Worm (Caenorhabditis elegans): ENCODE data around the gene C54D10.5.

The C54D10.5 gene

DNA sequence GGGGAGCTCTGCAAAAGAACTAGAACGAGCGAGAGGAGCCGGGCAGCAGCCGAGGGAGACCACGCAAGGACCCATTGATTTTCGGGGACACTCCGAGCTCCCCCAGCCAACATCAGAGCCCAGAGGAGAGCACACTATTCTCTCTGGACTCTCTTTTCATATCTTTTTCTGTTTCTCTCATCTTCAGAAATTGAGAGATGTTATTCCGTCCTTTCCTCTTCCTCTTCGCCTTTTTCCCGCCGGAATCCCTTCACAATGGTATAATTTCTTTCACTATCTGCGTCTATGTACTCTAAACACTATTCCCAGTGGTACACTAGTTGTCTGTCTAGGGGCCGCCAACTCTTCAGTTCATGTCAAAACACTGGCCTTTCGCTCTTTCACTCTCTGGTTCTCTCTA is 36.3 kb downstream of the C54D10.5 start (continued):
- peak; percentile 49 for TF ChIP-seq nhr-11 (tag; optimal IDR thresholded peaks at IDR 0.05)
- peak; percentile 64 for TF ChIP-seq C16A3.4 (tag; optimal IDR thresholded peaks at IDR 0.05)
- TF ChIP-seq ztf-11 (tag; optimal IDR thresholded peaks at IDR 0.05), result no peak
- TF ChIP-seq elt-2 (tag; optimal IDR thresholded peaks at IDR 0.05), result no peak
- peak; percentile 76 for TF ChIP-seq dsc-1 (tag; optimal IDR thresholded peaks at IDR 0.05)
- peak; percentile 42 for TF ChIP-seq unc-130 (tag; optimal IDR thresholded peaks at IDR 0.05)
- TF ChIP-seq ztf-4 (tag; optimal IDR thresholded peaks at IDR 0.05), result peak; percentile 76
- TF ChIP-seq pag-3 (tag; optimal IDR thresholded peaks at IDR 0.05; ENCODE audit: borderline replicate concordance, insufficient read depth), result no peak
- no peak for TF ChIP-seq aha-1 (tag; optimal IDR thresholded peaks at IDR 0.05)
- peak; percentile 36 for TF ChIP-seq jun-1 (tag; optimal IDR thresholded peaks at IDR 0.05)
- no peak for TF ChIP-seq alr-1 (tag; optimal IDR thresholded peaks at IDR 0.05; ENCODE audit: borderline replicate concordance)
- peak; percentile 35 for TF ChIP-seq nhr-237 (tag; optimal IDR thresholded peaks at IDR 0.05)
- peak; percentile 99 for TF ChIP-seq lin-14 (GFP tag; optimal IDR thresholded peaks at IDR 0.05)
- TF ChIP-seq nhr-85 (tag), result peak; percentile 85
- TF ChIP-seq xbp-1 (tag; optimal IDR thresholded peaks at IDR 0.05), result peak; percentile 76
- peak in 1 of 2 experiments; percentile 76 for TF ChIP-seq mdl-1 (tag; optimal IDR thresholded peaks at IDR 0.05)
- peak; percentile 92 for TF ChIP-seq swsn-7 (tag; optimal IDR thresholded peaks at IDR 0.05)
- TF ChIP-seq Y116A8C.19 (tag; optimal IDR thresholded peaks at IDR 0.05; ENCODE audit: borderline replicate concordance), result no peak
- TF ChIP-seq ceh-8 (GFP tag; optimal IDR thresholded peaks at IDR 0.05), result peak; percentile 65
- peak; percentile 91 for TF ChIP-seq snu-23 (GFP tag; optimal IDR thresholded peaks at IDR 0.05)
- TF ChIP-seq nhr-90 (tag; optimal IDR thresholded peaks at IDR 0.05; ENCODE audit: poor library complexity), result peak; percentile 55
- peak; percentile 88 for TF ChIP-seq nhr-47 (tag; optimal IDR thresholded peaks at IDR 0.05)
- no peak for TF ChIP-seq ceh-90 (tag; optimal IDR thresholded peaks at IDR 0.05)
- TF ChIP-seq elt-3 (tag; optimal IDR thresholded peaks at IDR 0.05), result peak in 1 of 6 experiments; percentile 27
- peak; percentile 68 for TF ChIP-seq ceh-63 (GFP tag; optimal IDR thresholded peaks at IDR 0.05)
- peak; percentile 62 for TF ChIP-seq rnt-1 (tag; optimal IDR thresholded peaks at IDR 0.05)
- peak; percentile 80 for TF ChIP-seq blmp-1 (tag; optimal IDR thresholded peaks at IDR 0.05)
- 0 out of 2 replicates have a peak, but pooled peaks have one; percentile 27 for TF ChIP-seq grh-1 (GFP tag; IDR thresholded peaks at IDR 0.05)
- TF ChIP-seq mep-1 (tag; optimal IDR thresholded peaks at IDR 0.05), result peak; percentile 77
- TF ChIP-seq lin-13 (GFP tag; optimal IDR thresholded peaks at IDR 0.05), result peak; percentile 51
- TF ChIP-seq unc-86 (tag; optimal IDR thresholded peaks at IDR 0.05), result peak; percentile 88

DNA sequence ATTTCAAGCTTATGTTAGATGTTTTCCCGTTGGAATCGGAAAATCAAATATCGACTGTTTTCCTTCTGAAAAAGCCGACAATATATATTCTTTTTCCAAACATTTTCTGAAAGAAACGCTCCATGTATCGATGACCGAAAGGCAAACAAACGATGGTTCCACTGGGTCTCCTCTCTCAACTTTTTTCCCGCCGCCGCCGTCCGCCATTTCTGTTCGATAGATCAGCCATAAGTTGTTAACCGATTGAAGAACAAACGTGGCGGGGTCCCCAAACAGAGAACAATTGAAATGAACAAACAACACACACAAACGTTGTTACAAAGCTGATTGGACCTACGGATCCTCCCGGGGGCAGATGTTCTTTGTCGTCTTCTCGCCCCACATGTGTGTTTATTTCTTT is 37.5 kb downstream of the C54D10.5 start:
- TF ChIP-seq mep-1 (tag; optimal IDR thresholded peaks at IDR 0.05) (no peak), vab-15 (tag; optimal IDR thresholded peaks at IDR 0.05) (no peak), fos-1 (tag; optimal IDR thresholded peaks at IDR 0.05) (no peak), alr-1 (tag; optimal IDR thresholded peaks at IDR 0.05; ENCODE audit: borderline replicate concordance) (no peak), lin-14 (GFP tag; optimal IDR thresholded peaks at IDR 0.05) (peak; percentile 20)

ce11 chrV:12467755-12468154 is 38.6 kb downstream of the C54D10.5 start:
- TF ChIP-seq nhr-20 (tag; optimal IDR thresholded peaks at IDR 0.05) (peak; percentile 8), pqm-1 (tag; optimal IDR thresholded peaks at IDR 0.05) (peak; percentile 29), C16A3.4 (tag; optimal IDR thresholded peaks at IDR 0.05) (no peak), elt-2 (tag; optimal IDR thresholded peaks at IDR 0.05) (peak; percentile 67), nhr-85 (tag) (no peak), alr-1 (tag; optimal IDR thresholded peaks at IDR 0.05; ENCODE audit: borderline replicate concordance) (no peak), nhr-19 (GFP tag; conservative IDR thresholded peaks at IDR 0.05) (no peak), aly-2 (tag; optimal IDR thresholded peaks at IDR 0.05) (no peak), ceh-90 (tag; optimal IDR thresholded peaks at IDR 0.05) (no peak), tlp-1 (tag; optimal IDR thresholded peaks at IDR 0.05) (no peak), tbx-2 (tag; optimal IDR thresholded peaks at IDR 0.05) (no peak), ceh-8 (GFP tag; optimal IDR thresholded peaks at IDR 0.05) (no peak), pax-3 (tag; optimal IDR thresholded peaks at IDR 0.05) (peak; percentile 5), lin-35 (GFP tag; optimal IDR thresholded peaks at IDR 0.05) (peak in 1 of 2 experiments; percentile 19), lin-14 (GFP tag; optimal IDR thresholded peaks at IDR 0.05) (peak; percentile 26), nhr-237 (tag; optimal IDR thresholded peaks at IDR 0.05) (no peak), irx-1 (tag; optimal IDR thresholded peaks at IDR 0.05) (no peak)

Measured in whole organism, L1 larva.